Fruit fly (Drosophila melanogaster) Kc167 (cell line): ENCODE results near the gene CG6144.

ENCODE experiments used
- Myc ChIP-seq: fragments of >200 bp; optimal IDR thresholded peaks from 2 replicates; lab custom pipeline; 2017; ENCODE audit warnings: missing external identifiers
- Sin3A ChIP-seq: fragments of >200 bp; optimal IDR thresholded peaks from 2 replicates; lab custom pipeline; 2018; ENCODE audit warnings: missing external identifiers
- h ChIP-seq: fragments of >200 bp; optimal IDR thresholded peaks from 3 replicates; lab custom pipeline; 2018; ENCODE audit warnings: missing external identifiers
- insv ChIP-seq: fragments of >200 bp; optimal IDR thresholded peaks from 3 replicates; lab custom pipeline; 2018; ENCODE audit warnings: missing external identifiers
- psq ChIP-seq: fragments of >200 bp; optimal IDR thresholded peaks from 2 replicates; lab custom pipeline; 2017; ENCODE audit warnings: missing external identifiers
- ttk ChIP-seq: sonication (Bioruptor generic); optimal IDR thresholded peaks from 2 replicates; lab custom pipeline; 2017; ENCODE audit warnings: missing external identifiers

Gene CG6144

dm6 chr2L:10488484-10489223 is at the start of gene CG6144, which contains the start of gene Cog4:
CG6144 (plus strand) TSS chr2L:10488694.
Cog4 (minus strand) TSS chr2L:10488622.
- no peak for TF ChIP-seq Myc (lab: Kevin White, UChicago)
- no peak for TF ChIP-seq psq (lab: Kevin White, UChicago)
- no peak for TF ChIP-seq insv (lab: Kevin White, UChicago)
- no peak for TF ChIP-seq Sin3A (lab: Kevin White, UChicago)
- TF ChIP-seq h, result no peak
- TF ChIP-seq ttk, result no peak

- TF ChIP-seq ttk, result no peak
- TF ChIP-seq h, result no peak
- no peak for TF ChIP-seq psq (lab: Kevin White, UChicago)
- no peak for TF ChIP-seq insv (lab: Kevin White, UChicago)
- TF ChIP-seq Myc (lab: Kevin White, UChicago), result no peak
- TF ChIP-seq Sin3A (lab: Kevin White, UChicago), result no peak
These were observed 49.3 kb upstream of the CG6144 start, which contains the start of gene Nse4 for dm6 chr2L:10439174-10439573. Nse4 (plus strand) TSS chr2L:10439440.

dm6 chr2L:10442048-10442790 is 46.3 kb upstream of the CG6144 start, which contains the start of gene loh:
loh (plus strand) TSS chr2L:10442534.
- TF ChIP-seq Myc (lab: Kevin White, UChicago), result no peak
- no peak for TF ChIP-seq psq (lab: Kevin White, UChicago)
- no peak for TF ChIP-seq Sin3A (lab: Kevin White, UChicago)
- TF ChIP-seq h, result no peak

dm6 chr2L:10452296-10452695 is 36.2 kb upstream of the CG6144 start, which contains the start of gene ppk10:
ppk10 (minus strand) TSS chr2L:10452396.
- TF ChIP-seq Sin3A (lab: Kevin White, UChicago) (no peak), ttk (no peak), insv (lab: Kevin White, UChicago) (no peak), h (no peak), psq (lab: Kevin White, UChicago) (no peak), Myc (lab: Kevin White, UChicago) (no peak)

dm6 chr2L:10455944-10456520 is 32.5 kb upstream of the CG6144 start:
- TF ChIP-seq ttk, result no peak
- TF ChIP-seq psq (lab: Kevin White, UChicago), result no peak
- no peak for TF ChIP-seq insv (lab: Kevin White, UChicago)
- TF ChIP-seq h, result no peak
- TF ChIP-seq Sin3A (lab: Kevin White, UChicago), result no peak
- TF ChIP-seq Myc (lab: Kevin White, UChicago), result no peak

dm6 chr2L:10457191-10457899 is 31.1 kb upstream of the CG6144 start, which contains the start of the genes LManI and LManII:
LManI (minus strand) TSS chr2L:10457241.
LManII (plus strand) TSS chr2L:10457658.
- TF ChIP-seq Myc (lab: Kevin White, UChicago), result no peak
- TF ChIP-seq h, result no peak
- no peak for TF ChIP-seq Sin3A (lab: Kevin White, UChicago)
- TF ChIP-seq insv (lab: Kevin White, UChicago), result no peak
- no peak for TF ChIP-seq ttk
- TF ChIP-seq psq (lab: Kevin White, UChicago), result no peak

dm6 chr2L:10458979-10459378 is 29.5 kb upstream of the CG6144 start:
- no peak for TF ChIP-seq ttk
- no peak for TF ChIP-seq insv (lab: Kevin White, UChicago)
- TF ChIP-seq Myc (lab: Kevin White, UChicago), result no peak
- TF ChIP-seq psq (lab: Kevin White, UChicago), result no peak
- TF ChIP-seq h, result no peak
- no peak for TF ChIP-seq Sin3A (lab: Kevin White, UChicago)

dm6 chr2L:10466865-10467270 is 21.6 kb upstream of the CG6144 start:
- no peak for TF ChIP-seq Sin3A (lab: Kevin White, UChicago)
- TF ChIP-seq psq (lab: Kevin White, UChicago), result no peak
- no peak for TF ChIP-seq ttk
- no peak for TF ChIP-seq Myc (lab: Kevin White, UChicago)
- no peak for TF ChIP-seq insv (lab: Kevin White, UChicago)
- TF ChIP-seq h, result no peak

- TF ChIP-seq ttk (no peak), h (no peak), Myc (lab: Kevin White, UChicago) (no peak), Sin3A (lab: Kevin White, UChicago) (no peak)
These were observed 20.1 kb upstream of the CG6144 start for dm6 chr2L:10468388-10468787.

- no peak for TF ChIP-seq insv (lab: Kevin White, UChicago)
- no peak for TF ChIP-seq Myc (lab: Kevin White, UChicago)
- TF ChIP-seq ttk, result no peak
- TF ChIP-seq Sin3A (lab: Kevin White, UChicago), result no peak
- TF ChIP-seq psq (lab: Kevin White, UChicago), result no peak
- TF ChIP-seq h, result no peak
These were observed 19.5 kb upstream of the CG6144 start for dm6 chr2L:10468978-10469377.

dm6 chr2L:10470211-10470610 is 18.3 kb upstream of the CG6144 start:
- TF ChIP-seq h, result no peak
- TF ChIP-seq ttk, result no peak
- no peak for TF ChIP-seq Myc (lab: Kevin White, UChicago)
- TF ChIP-seq Sin3A (lab: Kevin White, UChicago), result no peak
- TF ChIP-seq insv (lab: Kevin White, UChicago), result no peak
- TF ChIP-seq psq (lab: Kevin White, UChicago), result no peak
